Worm (Caenorhabditis elegans): ENCODE measurements around the gene F47B10.8.

Gene F47B10.8

DNA sequence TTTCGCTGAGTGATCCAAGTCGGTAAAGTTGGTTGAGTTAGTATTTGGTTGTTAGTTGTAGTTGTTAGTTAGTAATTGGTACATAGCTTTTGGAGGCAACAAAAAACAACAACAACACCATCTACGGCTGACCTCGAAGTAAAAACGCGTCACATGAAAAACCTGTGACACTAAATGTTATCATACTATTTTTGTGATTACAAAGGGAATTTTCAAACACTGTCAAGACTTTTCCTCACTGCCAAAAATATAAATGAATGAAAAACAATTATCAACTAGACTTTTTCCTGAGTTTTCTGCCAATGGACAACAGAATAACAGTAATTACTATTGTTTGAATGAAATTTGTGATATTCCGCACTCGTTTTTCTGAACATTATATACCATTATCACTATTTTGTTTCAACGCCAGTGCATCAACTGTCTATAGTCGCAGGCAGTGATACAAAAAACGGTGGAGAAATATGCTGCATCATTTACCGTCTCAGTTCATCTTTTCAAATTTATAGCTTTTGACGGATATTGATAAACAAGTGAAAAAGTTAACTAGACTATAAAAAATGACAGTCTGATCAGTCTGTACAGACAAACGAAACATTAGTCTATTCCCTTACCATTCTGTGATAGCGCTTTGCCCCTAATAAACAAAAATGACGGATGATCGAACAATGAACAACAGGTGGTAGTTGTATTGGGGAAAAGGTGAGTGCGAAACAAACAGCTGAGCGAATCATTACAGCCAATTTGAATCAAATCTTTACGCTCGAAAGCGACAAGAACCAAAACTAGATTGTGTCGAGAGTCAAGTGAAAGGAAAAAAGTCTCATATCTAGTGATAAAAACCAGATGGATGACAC is 4.0 kb upstream of the F47B10.8 start:
- TF ChIP-seq unc-62 (GFP tag; optimal IDR thresholded peaks at IDR 0.05) = no peak

ce11 chrX:10913981-10914380 is 3.4 kb upstream of the F47B10.8 start, which contains the start of gene F47B10.9:
Gene F47B10.9 (minus strand): TSS chrX:10914081.
- TF ChIP-seq unc-62 (GFP tag; optimal IDR thresholded peaks at IDR 0.05) = no peak

DNA sequence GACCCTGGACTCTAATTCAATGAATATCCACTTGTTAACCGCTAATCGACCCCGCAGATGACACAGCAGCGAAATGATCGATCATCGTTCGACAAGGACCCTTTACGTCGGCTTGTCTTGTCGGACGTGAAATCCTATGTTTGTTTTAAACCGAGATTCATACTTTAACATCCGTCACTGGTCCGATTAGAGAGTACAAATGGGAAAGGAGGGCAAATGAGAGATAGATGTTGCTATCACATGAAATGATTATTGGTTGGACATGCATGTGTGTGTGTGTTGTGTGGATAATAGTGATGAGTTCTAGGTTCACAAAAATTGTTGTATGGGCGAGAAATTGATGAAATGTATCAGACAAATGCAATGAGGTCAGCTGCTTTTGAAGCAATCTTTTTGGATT is 955 bp downstream of the F47B10.8 start:
- TF ChIP-seq unc-62 (GFP tag; optimal IDR thresholded peaks at IDR 0.05) = no peak

DNA sequence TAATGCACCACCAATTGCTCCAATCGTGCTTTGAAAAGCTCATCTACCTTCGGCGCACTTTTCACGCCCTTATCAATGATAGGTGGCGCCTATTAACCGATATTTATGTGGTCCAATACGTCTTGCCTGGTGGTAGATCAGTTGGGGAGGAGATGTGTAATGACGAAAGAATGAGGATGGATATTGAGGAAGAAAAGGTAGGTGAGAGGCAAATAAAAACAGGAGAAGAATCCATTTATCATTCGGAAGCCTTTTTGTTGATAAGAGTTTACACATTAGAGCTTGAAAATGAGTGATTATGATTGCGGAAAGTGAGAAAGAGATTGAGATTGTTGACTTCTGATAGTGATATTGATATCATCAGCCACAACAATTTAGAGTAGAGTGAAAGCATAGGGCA is 3.2 kb downstream of the F47B10.8 start:
- TF ChIP-seq unc-62 (GFP tag; optimal IDR thresholded peaks at IDR 0.05) = no peak

DNA sequence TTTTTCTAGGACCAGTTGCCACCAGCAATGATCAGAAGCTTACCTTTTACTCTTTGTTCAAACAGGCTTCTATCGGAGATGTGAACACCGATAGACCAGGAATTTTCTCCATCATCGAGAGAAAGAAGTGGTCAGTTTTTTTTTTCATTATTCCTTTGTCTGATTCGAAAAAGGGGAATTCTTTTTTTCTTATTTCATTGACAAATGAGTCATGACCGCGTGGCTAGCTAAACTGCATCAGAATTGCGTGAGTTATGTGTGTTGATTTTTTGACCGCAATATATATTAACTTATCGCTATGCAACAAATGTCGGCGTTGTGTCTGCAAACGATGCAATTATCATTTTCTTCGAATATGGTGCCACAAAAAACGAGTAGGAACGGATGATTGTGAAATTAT is 7.2 kb downstream of the F47B10.8 start:
- TF ChIP-seq unc-62 (GFP tag; optimal IDR thresholded peaks at IDR 0.05) = no peak

DNA sequence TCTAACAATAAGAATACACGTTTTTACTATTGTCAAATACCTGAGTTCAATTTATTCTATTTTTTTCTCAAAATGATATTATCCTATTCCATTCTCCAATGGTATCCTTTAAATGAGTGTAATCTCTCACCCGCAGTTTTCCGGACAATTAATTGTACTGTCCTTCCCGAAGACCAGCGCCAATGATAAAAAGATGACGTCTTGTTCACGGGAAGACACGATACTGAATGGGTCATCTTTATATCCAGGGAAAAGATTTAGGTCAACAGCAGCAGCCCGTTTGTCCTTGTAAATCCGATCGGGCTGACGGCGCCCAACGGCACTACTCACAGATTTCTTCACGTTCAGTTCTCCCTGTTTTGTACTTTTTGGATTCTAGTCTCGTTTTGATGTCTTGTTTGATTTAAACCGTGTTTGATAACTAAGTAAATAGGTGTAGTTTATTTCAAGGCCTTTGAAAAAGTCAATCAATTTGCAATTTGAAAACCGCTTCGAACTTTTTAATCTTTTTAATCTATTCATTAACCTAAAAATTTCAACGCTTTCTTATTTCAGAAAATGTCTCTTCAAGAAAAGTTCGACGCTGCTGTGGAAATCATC is 7.8 kb downstream of the F47B10.8 start, which contains the start of gene acbp-3:
TSS of gene acbp-3 (plus strand) at position 550 of the 600 bp plus-strand sequence.
- no peak for TF ChIP-seq unc-62 (GFP tag; optimal IDR thresholded peaks at IDR 0.05)

ce11 chrX:10901766-10902165 is 8.8 kb downstream of the F47B10.8 start:
- no peak for TF ChIP-seq unc-62 (GFP tag; optimal IDR thresholded peaks at IDR 0.05)

DNA sequence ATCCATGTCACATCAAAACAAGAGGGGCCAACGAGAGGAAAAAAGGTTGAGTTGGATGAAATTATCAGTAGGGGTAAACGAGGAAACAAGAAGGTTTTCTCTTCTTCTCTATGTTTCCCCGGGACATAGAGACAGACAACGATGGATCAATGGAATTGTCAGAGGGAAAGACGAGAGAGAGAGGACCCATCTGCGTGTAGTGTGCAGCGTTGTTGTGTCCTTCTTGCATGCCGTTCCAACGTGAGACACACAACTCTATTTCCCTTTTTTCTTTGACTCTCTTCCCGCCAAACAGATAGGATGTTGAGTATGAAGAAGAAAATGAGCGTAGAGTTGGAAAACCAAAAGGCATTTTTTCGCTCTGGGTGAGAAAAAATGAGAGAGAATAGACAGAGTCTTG is 9.7 kb downstream of the F47B10.8 start:
- TF ChIP-seq unc-62 (GFP tag; optimal IDR thresholded peaks at IDR 0.05) = no peak

DNA sequence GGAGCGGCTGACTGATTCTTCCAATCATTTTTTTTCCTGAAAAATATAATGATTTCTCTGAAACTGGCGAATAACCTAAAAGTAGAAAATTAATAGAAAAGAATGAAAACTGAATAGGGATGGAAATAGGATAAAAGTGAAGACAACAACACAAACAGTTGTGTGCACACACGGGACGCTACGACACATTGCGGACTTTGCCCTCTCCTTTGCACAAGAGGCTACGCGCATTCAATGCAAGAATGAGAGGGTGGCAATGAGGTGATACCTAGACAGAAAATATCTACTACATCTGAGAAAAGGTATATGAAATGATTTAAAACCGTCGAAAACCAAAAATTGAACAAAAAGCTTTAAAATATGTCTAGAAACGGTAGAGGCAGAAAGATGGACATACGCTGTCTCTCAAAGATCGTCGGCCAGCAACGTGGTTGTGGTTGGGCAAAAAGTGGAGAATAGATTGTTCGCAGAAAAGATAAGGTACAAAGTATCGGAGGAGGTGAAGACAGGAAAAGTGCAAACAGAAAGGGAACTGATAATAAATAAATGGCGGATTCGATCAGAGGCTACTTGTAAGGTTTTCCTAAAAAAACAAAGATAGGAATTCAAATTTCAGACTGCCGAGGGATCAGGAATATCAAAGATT is 10.4 kb downstream of the F47B10.8 start, which contains the start of gene suca-1:
TSS of gene suca-1 (minus strand) at position 36 of the 646 bp plus-strand sequence.
- TF ChIP-seq unc-62 (GFP tag; optimal IDR thresholded peaks at IDR 0.05) = no peak

- TF ChIP-seq unc-62 (GFP tag; optimal IDR thresholded peaks at IDR 0.05) = no peak
Measured at ce11 chrX:10896498-10896897, 14.1 kb downstream of the F47B10.8 start, which contains the start of gene haly-1. Gene haly-1 (minus strand): TSS chrX:10896598.

- no peak for TF ChIP-seq unc-62 (GFP tag; optimal IDR thresholded peaks at IDR 0.05)
Measured at ce11 chrX:10891890-10892289, 18.7 kb downstream of the F47B10.8 start, which contains the start of gene F47B10.3. Gene F47B10.3 (plus strand): TSS chrX:10892190.

DNA sequence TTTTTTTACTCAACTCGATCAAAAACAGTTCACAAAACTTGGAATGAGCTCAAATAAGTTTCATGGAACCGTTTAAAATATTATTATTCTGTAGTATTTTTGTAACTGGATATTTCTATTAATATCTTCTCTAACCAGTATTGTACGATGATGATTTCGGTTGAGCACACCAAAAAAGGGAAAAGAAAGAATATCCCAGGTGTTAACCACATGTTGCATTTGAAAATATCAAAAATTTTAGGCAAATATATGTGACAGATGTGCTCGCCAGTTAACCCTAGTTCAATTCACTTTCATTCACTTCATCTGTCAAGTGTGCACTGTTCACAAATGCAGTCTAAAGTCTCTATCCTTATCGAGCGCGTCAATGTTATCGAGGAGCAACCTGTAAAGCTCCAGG is 19.7 kb downstream of the F47B10.8 start, which contains the start of gene F47B10.4:
TSS of gene F47B10.4 (plus strand) at position 301 of the 400 bp plus-strand sequence.
- TF ChIP-seq unc-62 (GFP tag; optimal IDR thresholded peaks at IDR 0.05) = no peak

ce11 chrX:10890456-10890855 is 20.2 kb downstream of the F47B10.8 start, which contains the start of gene F47B10.5:
Gene F47B10.5 (minus strand): TSS chrX:10890556.
- TF ChIP-seq unc-62 (GFP tag; optimal IDR thresholded peaks at IDR 0.05) = no peak

DNA sequence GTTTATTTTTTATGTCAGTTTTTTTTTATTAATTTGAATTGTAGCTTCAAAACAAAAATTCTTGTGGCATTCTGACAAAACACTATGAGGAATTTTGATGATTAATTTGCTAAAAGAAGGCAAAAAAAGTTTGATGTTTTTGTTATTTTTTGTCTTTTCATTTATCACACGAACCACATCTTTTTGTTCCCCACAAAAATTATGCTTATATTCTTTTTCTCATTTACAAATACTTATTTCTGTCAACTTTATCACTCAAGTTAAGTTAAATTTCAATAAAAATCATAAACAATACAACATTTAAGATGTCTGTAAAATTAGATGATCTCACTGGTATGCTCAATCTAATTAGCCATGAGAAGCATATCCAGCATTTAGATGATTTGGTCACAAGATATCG is 22.4 kb downstream of the F47B10.8 start, which contains the start of gene F47B10.6:
TSS of gene F47B10.6 (plus strand) at position 301 of the 400 bp plus-strand sequence.
- no peak for TF ChIP-seq unc-62 (GFP tag; optimal IDR thresholded peaks at IDR 0.05)

DNA sequence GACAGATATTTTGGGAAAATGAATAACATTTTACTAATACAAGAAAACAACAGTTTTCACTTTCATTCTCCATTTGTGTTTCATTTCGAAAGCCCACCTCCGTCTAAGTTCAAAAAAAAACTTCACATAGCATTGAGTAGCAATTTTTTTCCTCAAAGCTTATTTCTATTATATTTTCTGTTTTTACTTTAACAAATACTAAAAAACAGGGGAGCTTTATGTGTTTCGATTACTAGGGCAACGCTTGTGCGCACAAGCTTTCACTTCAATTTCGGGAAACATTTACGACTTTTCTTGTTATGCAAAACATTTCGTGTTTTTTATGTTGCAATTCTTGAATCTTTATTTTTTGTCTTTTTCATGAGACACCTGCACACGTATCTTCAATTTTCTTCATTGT is 24.7 kb downstream of the F47B10.8 start, which contains the start of gene T21E8.5:
TSS of gene T21E8.5 (plus strand) at position 301 of the 400 bp plus-strand sequence.
- no peak for TF ChIP-seq unc-62 (GFP tag; optimal IDR thresholded peaks at IDR 0.05)

DNA sequence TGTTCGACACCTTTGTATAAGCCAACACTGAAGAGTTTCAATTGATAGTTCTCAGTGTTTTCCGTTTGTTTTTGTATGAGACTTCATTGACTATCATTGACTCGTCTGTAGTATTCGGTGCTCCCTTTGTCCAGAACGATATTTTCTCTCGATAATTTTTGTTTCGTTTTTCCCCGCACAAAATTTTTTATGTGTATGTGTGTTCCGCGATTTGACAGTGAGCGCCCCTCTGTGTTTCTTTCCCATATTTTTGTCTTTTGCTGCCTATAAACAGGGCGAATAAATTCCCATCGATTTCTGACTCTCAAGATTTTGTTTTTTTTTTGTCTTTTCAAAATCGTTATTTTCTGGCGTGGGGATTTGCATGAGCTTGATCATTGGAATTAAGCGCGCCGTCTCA is 27.4 kb downstream of the F47B10.8 start, which contains the start of gene T21E8.7:
TSS of gene T21E8.7 (plus strand) at position 301 of the 400 bp plus-strand sequence.
- no peak for TF ChIP-seq unc-62 (GFP tag; optimal IDR thresholded peaks at IDR 0.05)
